Worm (Caenorhabditis elegans) whole organism, L3 larva: ENCODE results near the gene F36H9.4.

Experiments
- R02D3.7 ChIP-seq: fragments of 150-350 bp; optimal IDR thresholded peaks from 2 replicates; lab custom pipeline; 2014; ENCODE audit warnings: missing biosample characterization, missing genetic modification characterization
- ZK546.5 ChIP-seq: sonication (generic microtip); optimal IDR thresholded peaks from 2 replicates; lab custom pipeline; 2017; ENCODE audit warnings: missing biosample characterization, missing genetic modification characterization
- aly-2 ChIP-seq: fragments of 150-350 bp; optimal IDR thresholded peaks from 2 replicates; lab custom pipeline; 2014; ENCODE audit warnings: missing biosample characterization, missing genetic modification characterization
- ceh-16 ChIP-seq: sonication (generic microtip); optimal IDR thresholded peaks from 2 replicates; lab custom pipeline; 2017; ENCODE audit warnings: missing biosample characterization, missing genetic modification characterization
- ceh-28 ChIP-seq: fragments of 150-350 bp; optimal IDR thresholded peaks from 2 replicates; lab custom pipeline; 2014; ENCODE audit warnings: missing biosample characterization, missing genetic modification reagents, missing genetic modification characterization
- ceh-82 ChIP-seq: fragments of 150-350 bp; optimal IDR thresholded peaks from 2 replicates; lab custom pipeline; 2014; ENCODE audit warnings: missing biosample characterization, missing genetic modification characterization
- ceh-9 ChIP-seq: sonication (generic microtip); optimal IDR thresholded peaks from 2 replicates; lab custom pipeline; 2018; ENCODE audit warnings: missing biosample characterization, missing genetic modification characterization
- egl-5 ChIP-seq: fragments of 150-350 bp; optimal IDR thresholded peaks from 2 replicates; lab custom pipeline; 2017; ENCODE audit warnings: missing biosample characterization, missing genetic modification reagents, missing genetic modification characterization, inconsistent platforms
- elt-1 ChIP-seq: fragments of 150-350 bp; optimal IDR thresholded peaks from 2 replicates; lab custom pipeline; 2014; ENCODE audit warnings: missing biosample characterization, missing genetic modification characterization
- elt-3 ChIP-seq, 3 experiments: fragments of 150-350 bp in 1 of 3; sonication (generic microtip) in 2 of 3; optimal IDR thresholded peaks; 2 replicates in 2 of 3; 4 replicates in 1 of 3; lab custom pipeline; 2014 to 2017; ENCODE audit warnings: missing biosample characterization in 3 of 3, missing genetic modification characterization in 3 of 3
- eor-1 ChIP-seq, 2 experiments: fragments of 150-350 bp; optimal IDR thresholded peaks; 2 replicates each; lab custom pipeline; 2014 to 2018; ENCODE audit warnings: missing biosample characterization in 2 of 2, missing genetic modification characterization in 2 of 2
- fkh-2 ChIP-seq: fragments of 150-350 bp; optimal IDR thresholded peaks from 2 replicates; lab custom pipeline; 2014; ENCODE audit warnings: missing biosample characterization, missing genetic modification reagents, missing genetic modification characterization
- fos-1 ChIP-seq: fragments of 150-350 bp; optimal IDR thresholded peaks from 2 replicates; lab custom pipeline; 2014; ENCODE audit warnings: missing biosample characterization, missing genetic modification characterization
- hmg-11 ChIP-seq: sonication (generic microtip); optimal IDR thresholded peaks from 2 replicates; lab custom pipeline; 2016; ENCODE audit warnings: missing genetic modification characterization, missing compliant biosample characterization
- jun-1 ChIP-seq: fragments of 150-350 bp; optimal IDR thresholded peaks from 2 replicates; lab custom pipeline; 2014; ENCODE audit warnings: missing biosample characterization, missing genetic modification reagents, missing genetic modification characterization
- lin-15B ChIP-seq: fragments of 150-350 bp; optimal IDR thresholded peaks from 2 replicates; lab custom pipeline; 2014; ENCODE audit warnings: missing biosample characterization, missing genetic modification characterization
- lsy-12 ChIP-seq: sonication (generic microtip); optimal IDR thresholded peaks from 2 replicates; lab custom pipeline; 2016; ENCODE audit warnings: mild to moderate bottlenecking, missing genetic modification characterization, missing compliant biosample characterization
- mdl-1 ChIP-seq: fragments of 150-350 bp; optimal IDR thresholded peaks from 2 replicates; lab custom pipeline; 2014; ENCODE audit warnings: missing biosample characterization, missing genetic modification characterization
- mml-1 ChIP-seq: fragments of 150-350 bp; sonication (generic microtip); optimal IDR thresholded peaks from 3 replicates; lab custom pipeline; 2014; ENCODE audit warnings: missing biosample characterization, missing genetic modification characterization
- nfya-1 ChIP-seq: sonication (generic microtip); optimal IDR thresholded peaks from 2 replicates; lab custom pipeline; 2017; ENCODE audit warnings: missing genetic modification characterization, mild to moderate bottlenecking, missing compliant biosample characterization, antibody characterized with exemption, moderate library complexity; ENCODE audit not compliant: insufficient read depth
- nhr-11 ChIP-seq: fragments of 150-350 bp; optimal IDR thresholded peaks from 2 replicates; lab custom pipeline; 2014; ENCODE audit warnings: missing biosample characterization, missing genetic modification characterization
- nhr-23 ChIP-seq: fragments of 150-350 bp; optimal IDR thresholded peaks from 2 replicates; lab custom pipeline; 2014; ENCODE audit warnings: missing biosample characterization, missing genetic modification reagents, missing genetic modification characterization
- nhr-237 ChIP-seq: fragments of 150-350 bp; optimal IDR thresholded peaks from 2 replicates; lab custom pipeline; 2014; ENCODE audit warnings: missing biosample characterization, missing genetic modification characterization
- nhr-25 ChIP-seq: sonication (generic microtip); optimal IDR thresholded peaks from 2 replicates; lab custom pipeline; 2017; ENCODE audit warnings: missing biosample characterization, missing genetic modification characterization
- nhr-43 ChIP-seq: sonication (generic microtip); optimal IDR thresholded peaks from 2 replicates; lab custom pipeline; 2016; ENCODE audit warnings: mild to moderate bottlenecking, missing genetic modification characterization, missing compliant biosample characterization; ENCODE audit not compliant: poor library complexity, severe bottlenecking
- nhr-67 ChIP-seq: fragments of 150-350 bp; optimal IDR thresholded peaks from 2 replicates; lab custom pipeline; 2014; ENCODE audit warnings: missing biosample characterization, missing genetic modification characterization
- nhr-76 ChIP-seq: fragments of 150-350 bp; sonication (generic microtip); optimal IDR thresholded peaks from 5 replicates; lab custom pipeline; 2014; ENCODE audit warnings: missing biosample characterization, missing genetic modification characterization
- nhr-77 ChIP-seq: fragments of 150-350 bp; optimal IDR thresholded peaks from 2 replicates; lab custom pipeline; 2014; ENCODE audit warnings: missing biosample characterization, missing genetic modification characterization
- pha-4 ChIP-seq: fragments of 150-350 bp; optimal IDR thresholded peaks from 2 replicates; lab custom pipeline; 2014; ENCODE audit warnings: missing biosample characterization, missing genetic modification reagents, missing genetic modification characterization
- pqm-1 ChIP-seq: fragments of 150-350 bp; optimal IDR thresholded peaks from 2 replicates; lab custom pipeline; 2017; ENCODE audit warnings: missing biosample characterization, missing genetic modification characterization, inconsistent platforms
- sea-2 ChIP-seq: fragments of 150-350 bp; sonication (generic microtip); optimal IDR thresholded peaks from 4 replicates; lab custom pipeline; 2014; ENCODE audit warnings: missing biosample characterization, missing genetic modification reagents, missing genetic modification characterization
- skn-1 ChIP-seq: fragments of 150-350 bp; optimal IDR thresholded peaks from 2 replicates; lab custom pipeline; 2014; ENCODE audit warnings: missing biosample characterization, missing genetic modification characterization
- tbx-2 ChIP-seq: sonication (generic microtip); optimal IDR thresholded peaks from 2 replicates; lab custom pipeline; 2016; ENCODE audit warnings: mild to moderate bottlenecking, missing genetic modification characterization, missing compliant biosample characterization
- unc-62 ChIP-seq: fragments of 150-350 bp; sonication (generic microtip); optimal IDR thresholded peaks from 4 replicates; lab custom pipeline; 2014; ENCODE audit warnings: missing biosample characterization, missing genetic modification reagents, missing genetic modification characterization
- zag-1 ChIP-seq: fragments of 150-350 bp; optimal IDR thresholded peaks from 2 replicates; lab custom pipeline; 2014; ENCODE audit warnings: missing biosample characterization, missing genetic modification characterization
- ztf-11 ChIP-seq: fragments of 150-350 bp; optimal IDR thresholded peaks from 2 replicates; lab custom pipeline; 2014; ENCODE audit warnings: missing biosample characterization, missing genetic modification characterization
- ztf-4 ChIP-seq: fragments of 150-350 bp; optimal IDR thresholded peaks from 2 replicates; lab custom pipeline; 2014; ENCODE audit warnings: missing biosample characterization, missing genetic modification characterization

Gene F36H9.4

ce11 chrV:1797900-1798299 is 18.9 kb upstream of the F36H9.4 start, which contains the start of gene F36H9.10:
F36H9.10 (plus strand) TSS chrV:1798200.
- TF ChIP-seq R02D3.7 (tag; lab: Kevin White, UChicago) = no peak
- no peak for TF ChIP-seq lsy-12 (tag; lab: Kevin White, UChicago)
- no peak for TF ChIP-seq hmg-11
- TF ChIP-seq unc-62 (GFP tag; lab: Kevin White, UChicago) = no peak
- TF ChIP-seq sea-2 (GFP tag; lab: Kevin White, UChicago) = no peak
- no peak for TF ChIP-seq ztf-4 (tag; lab: Kevin White, UChicago)
- no peak for TF ChIP-seq pqm-1 (tag; lab: Kevin White, UChicago)
- TF ChIP-seq nhr-76 (tag; lab: Kevin White, UChicago) = no peak
- TF ChIP-seq aly-2 (tag; lab: Kevin White, UChicago) = no peak
- TF ChIP-seq nhr-43 (tag; lab: Kevin White, UChicago) = no peak
- no peak for TF ChIP-seq ceh-82 (tag; lab: Kevin White, UChicago)
- TF ChIP-seq nhr-77 (tag; lab: Kevin White, UChicago) = no peak
- TF ChIP-seq nfya-1 (tag; lab: Kevin White, UChicago) = no peak
- no peak for TF ChIP-seq fos-1 (tag; lab: Kevin White, UChicago)

DNA sequence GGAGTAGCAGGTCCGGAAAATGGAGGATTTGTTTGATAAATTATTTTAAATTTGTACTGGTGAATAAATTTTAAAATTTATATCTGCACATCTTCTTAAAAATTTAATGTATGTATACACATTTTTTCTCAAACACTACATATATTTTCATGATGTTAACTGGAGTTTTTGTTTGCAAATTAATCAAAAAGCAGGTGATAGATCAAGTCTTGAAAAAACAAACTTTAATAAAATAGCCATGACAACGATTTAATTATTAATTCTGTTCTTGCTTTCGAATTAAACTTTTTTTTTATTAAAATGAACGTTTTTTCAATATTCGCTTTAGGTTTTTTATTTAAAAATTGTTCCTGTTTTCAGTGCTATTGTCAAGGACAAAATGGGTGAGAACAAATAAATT is 15.2 kb upstream of the F36H9.4 start, which contains the start of gene F36H9.1:
TSS of gene F36H9.1 (plus strand) at position 301 of the 400 bp plus-strand sequence.
- TF ChIP-seq zag-1 (tag; lab: Kevin White, UChicago) (no peak), skn-1 (tag; lab: Kevin White, UChicago) (no peak), jun-1 (tag; lab: Kevin White, UChicago) (no peak), nfya-1 (tag; lab: Kevin White, UChicago) (no peak), eor-1 (tag; optimal IDR thresholded peaks at IDR 0.05; lab: Kevin White, UChicago) (no peak), ceh-28 (tag; lab: Kevin White, UChicago) (no peak), aly-2 (tag; lab: Kevin White, UChicago) (no peak)

ce11 chrV:1789495-1789894 is 10.5 kb upstream of the F36H9.4 start:
- no peak for TF ChIP-seq egl-5 (tag; lab: Kevin White, UChicago)
- TF ChIP-seq fos-1 (tag; lab: Kevin White, UChicago) = no peak
- TF ChIP-seq ceh-28 (tag; lab: Kevin White, UChicago) = no peak
- TF ChIP-seq nhr-25 (tag; lab: Kevin White, UChicago) = peak; percentile 93
- no peak for TF ChIP-seq nhr-77 (tag; lab: Kevin White, UChicago)
- no peak for TF ChIP-seq nhr-11 (tag; lab: Kevin White, UChicago)
- no peak for TF ChIP-seq pha-4
- no peak for TF ChIP-seq ztf-11 (tag; lab: Kevin White, UChicago)
- TF ChIP-seq skn-1 (tag; lab: Kevin White, UChicago) = no peak
- no peak for TF ChIP-seq lin-15B (tag; lab: Kevin White, UChicago)
- TF ChIP-seq fkh-2 (tag; lab: Kevin White, UChicago) = no peak
- TF ChIP-seq nhr-43 (tag; lab: Kevin White, UChicago) = peak; percentile 92
- no peak for TF ChIP-seq hmg-11
- TF ChIP-seq elt-1 = peak; percentile 11
- TF ChIP-seq zag-1 (tag; lab: Kevin White, UChicago) = no peak
- TF ChIP-seq nhr-23 (tag; lab: Kevin White, UChicago) = peak; percentile 28
- TF ChIP-seq nfya-1 (tag; lab: Kevin White, UChicago) = peak; percentile 24
- peak in 1 of 3 experiments; percentile 16 for TF ChIP-seq elt-3 (tag; optimal IDR thresholded peaks at IDR 0.05; lab: Kevin White, UChicago)
- TF ChIP-seq mml-1 = no peak
- peak; percentile 8 for TF ChIP-seq tbx-2 (tag; lab: Kevin White, UChicago)
- no peak for TF ChIP-seq nhr-237 (tag; lab: Kevin White, UChicago)

- no peak for TF ChIP-seq elt-1
Observed at ce11 chrV:1788157-1788556, 9.1 kb upstream of the F36H9.4 start, which contains the start of gene F36H9.2. F36H9.2 (plus strand) TSS chrV:1788457.

DNA sequence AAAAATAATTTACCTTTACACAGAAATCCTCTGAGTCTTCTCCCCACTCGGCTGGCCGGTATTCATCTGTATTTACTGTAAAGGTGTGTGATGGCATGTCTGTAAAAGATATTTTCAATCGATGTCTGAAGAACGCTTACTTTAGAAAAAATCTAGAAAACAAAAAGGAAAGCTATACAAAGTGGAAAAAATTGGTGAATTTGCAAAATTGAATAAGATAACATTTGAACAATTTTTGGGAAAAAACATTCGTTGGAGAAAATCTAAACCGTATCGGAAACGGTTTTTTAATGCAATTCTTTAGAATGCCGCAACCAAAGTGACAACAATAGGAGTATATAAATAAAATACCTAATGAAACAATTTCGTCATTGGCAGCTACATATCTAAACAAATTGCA is 2.9 kb upstream of the F36H9.4 start, which contains the start of gene F36H9.5:
TSS of gene F36H9.5 (minus strand) at position 101 of the 400 bp plus-strand sequence.
- TF ChIP-seq hmg-11 = no peak
- no peak for TF ChIP-seq fkh-2 (tag; lab: Kevin White, UChicago)
- TF ChIP-seq elt-3 (tag; optimal IDR thresholded peaks at IDR 0.05; lab: Kevin White, UChicago) = no peak
- TF ChIP-seq ceh-9 = no peak
- TF ChIP-seq egl-5 (tag; lab: Kevin White, UChicago) = no peak
- TF ChIP-seq nhr-67 = no peak
- TF ChIP-seq nhr-25 (tag; lab: Kevin White, UChicago) = no peak
- TF ChIP-seq ZK546.5 (tag; lab: Kevin White, UChicago) = no peak
- no peak for TF ChIP-seq elt-1
- TF ChIP-seq ceh-28 (tag; lab: Kevin White, UChicago) = no peak
- TF ChIP-seq ztf-4 (tag; lab: Kevin White, UChicago) = no peak
- no peak for TF ChIP-seq nhr-11 (tag; lab: Kevin White, UChicago)
- TF ChIP-seq mdl-1 (tag; lab: Kevin White, UChicago) = no peak
- TF ChIP-seq R02D3.7 (tag; lab: Kevin White, UChicago) = no peak
- TF ChIP-seq nhr-237 (tag; lab: Kevin White, UChicago) = no peak
- no peak for TF ChIP-seq ceh-16
- no peak for TF ChIP-seq ztf-11 (tag; lab: Kevin White, UChicago)
- TF ChIP-seq unc-62 (GFP tag; lab: Kevin White, UChicago) = no peak
- no peak for TF ChIP-seq nfya-1 (tag; lab: Kevin White, UChicago)
- TF ChIP-seq mml-1 = no peak
